Fruit fly (Drosophila melanogaster) whole organism, embryonic: Measurements from ENCODE around the gene CG13314.

Source experiments
- Abd-B ChIP-seq: fragments of 200-800 bp; sonication (Bioruptor generic); optimal IDR thresholded peaks from 2 replicates; lab custom pipeline; 2018; ENCODE audit warnings: missing biosample characterization, mild to moderate bottlenecking, missing genetic modification characterization, moderate library complexity
- BEAF-32 ChIP-seq: fragments of 200-800 bp; sonication (Bioruptor generic); optimal IDR thresholded peaks from 3 replicates; lab custom pipeline; 2017; ENCODE audit warnings: missing biosample characterization, missing genetic modification characterization, mild to moderate bottlenecking, moderate library complexity, missing genetic modification reagents
- Bdp1 ChIP-seq: fragments of 200-800 bp; sonication (Bioruptor generic); optimal IDR thresholded peaks from 3 replicates; lab custom pipeline; 2016; ENCODE audit warnings: missing biosample characterization, missing genetic modification characterization
- CG11456 ChIP-seq: fragments of 200-800 bp; sonication (Bioruptor generic); IDR thresholded peaks from 3 replicates; pipeline ENCODE4 v1.3.6; 2022; ENCODE audit warnings: missing biosample characterization, missing genetic modification characterization
- CG12071 ChIP-seq: fragments of 200-800 bp; sonication (Bioruptor generic); optimal IDR thresholded peaks from 3 replicates; lab custom pipeline; 2018; ENCODE audit warnings: missing biosample characterization, mild to moderate bottlenecking, missing genetic modification characterization
- CG12219 ChIP-seq: fragments of 200-800 bp; sonication (Bioruptor generic); optimal IDR thresholded peaks from 3 replicates; lab custom pipeline; 2018; ENCODE audit warnings: missing biosample characterization, mild to moderate bottlenecking, missing genetic modification characterization
- CG12299 ChIP-seq: fragments of 200-800 bp; sonication (Bioruptor generic); optimal IDR thresholded peaks from 2 replicates; lab custom pipeline; 2018; ENCODE audit warnings: missing biosample characterization, mild to moderate bottlenecking, missing genetic modification characterization
- CG1233 ChIP-seq: fragments of 200-800 bp; sonication (Bioruptor generic); optimal IDR thresholded peaks from 4 replicates; lab custom pipeline; 2018; ENCODE audit warnings: missing biosample characterization, mild to moderate bottlenecking, missing genetic modification characterization
- CG13296 ChIP-seq: fragments of 200-800 bp; sonication (Bioruptor generic); optimal IDR thresholded peaks from 3 replicates; lab custom pipeline; 2018; ENCODE audit warnings: missing biosample characterization, mild to moderate bottlenecking, missing genetic modification characterization
- CG13624 ChIP-seq: fragments of 200-800 bp; sonication (Bioruptor generic); optimal IDR thresholded peaks from 2 replicates; lab custom pipeline; 2016; ENCODE audit warnings: missing biosample characterization, missing genetic modification characterization
- CG16779 ChIP-seq: fragments of 200-800 bp; sonication (Bioruptor generic); IDR thresholded peaks from 2 replicates; pipeline ENCODE4 v1.3.6; 2022; ENCODE audit warnings: missing biosample characterization, missing genetic modification characterization
- CG2889 ChIP-seq: fragments of 200-800 bp; sonication (Bioruptor generic); IDR thresholded peaks from 3 replicates; pipeline ENCODE4 v1.3.6; 2022; ENCODE audit warnings: missing biosample characterization, missing genetic modification characterization
- CG30020 ChIP-seq: fragments of 200-800 bp; optimal IDR thresholded peaks from 2 replicates; lab custom pipeline; 2019; ENCODE audit warnings: missing biosample characterization, mild to moderate bottlenecking, missing genetic modification characterization, moderate library complexity
- CG31365 ChIP-seq: fragments of 200-800 bp; sonication (Bioruptor generic); optimal IDR thresholded peaks from 2 replicates; lab custom pipeline; 2018; ENCODE audit warnings: missing biosample characterization, mild to moderate bottlenecking, missing genetic modification characterization
- CG31441 ChIP-seq: fragments of 200-800 bp; sonication (Bioruptor generic); IDR thresholded peaks from 2 replicates; pipeline ENCODE4 v1.3.6; 2022; ENCODE audit warnings: missing biosample characterization, missing genetic modification characterization
- CG4424 ChIP-seq: fragments of 200-800 bp; sonication (Bioruptor generic); optimal IDR thresholded peaks from 3 replicates; lab custom pipeline; 2016; ENCODE audit warnings: missing biosample characterization, missing genetic modification characterization
- CG4617 ChIP-seq: fragments of 200-800 bp; sonication (Bioruptor generic); optimal IDR thresholded peaks from 3 replicates; lab custom pipeline; 2016; ENCODE audit warnings: missing biosample characterization, missing genetic modification characterization, borderline replicate concordance
- CG6272 ChIP-seq: fragments of 200-800 bp; sonication (Bioruptor generic); IDR thresholded peaks from 2 replicates; pipeline ENCODE4 v1.3.6; 2022; ENCODE audit warnings: missing biosample characterization, missing genetic modification characterization
- CG6689 ChIP-seq: fragments of 200-800 bp; sonication (Bioruptor generic); IDR thresholded peaks from 2 replicates; pipeline ENCODE4 v1.3.6; 2022; ENCODE audit warnings: missing biosample characterization, missing genetic modification characterization
- CG7963 ChIP-seq: fragments of 200-800 bp; sonication (Bioruptor generic); IDR thresholded peaks from 3 replicates; pipeline ENCODE4 v1.3.6; 2022; ENCODE audit warnings: missing biosample characterization, missing genetic modification characterization; ENCODE audit not compliant: partially characterized antibody
- CG9727 ChIP-seq: fragments of 200-800 bp; sonication (Bioruptor generic); optimal IDR thresholded peaks from 3 replicates; lab custom pipeline; 2017; ENCODE audit warnings: missing biosample characterization, mild to moderate bottlenecking, missing genetic modification characterization
- CG9817 ChIP-seq: fragments of 200-800 bp; sonication (Bioruptor generic); optimal IDR thresholded peaks from 2 replicates; lab custom pipeline; 2018; ENCODE audit warnings: missing biosample characterization, mild to moderate bottlenecking, missing genetic modification characterization, moderate library complexity
- CG9932 ChIP-seq: fragments of 200-800 bp; sonication (Bioruptor generic); IDR thresholded peaks from 2 replicates; pipeline ENCODE4 v1.3.6; 2022; ENCODE audit warnings: missing biosample characterization, missing genetic modification characterization
- CHES-1-like ChIP-seq: fragments of 200-800 bp; sonication (Bioruptor generic); optimal IDR thresholded peaks from 2 replicates; lab custom pipeline; 2016; ENCODE audit warnings: missing biosample characterization, missing genetic modification characterization
- Chrac-16 ChIP-seq: fragments of 200-800 bp; sonication (Bioruptor generic); optimal IDR thresholded peaks from 3 replicates; lab custom pipeline; 2016; ENCODE audit warnings: missing biosample characterization, missing genetic modification characterization
- Dfd ChIP-seq, 2 experiments: fragments of >200 bp; optimal IDR thresholded peaks; 2 replicates each; lab custom pipeline; 2017; ENCODE audit warnings: missing biosample characterization in 2 of 2, missing genetic modification characterization in 2 of 2
- ERR ChIP-seq: fragments of 200-800 bp; sonication (Bioruptor generic); optimal IDR thresholded peaks from 2 replicates; lab custom pipeline; 2016; ENCODE audit warnings: missing biosample characterization, missing genetic modification characterization
- GATAe ChIP-seq: fragments of 200-800 bp; sonication (Bioruptor generic); conservative IDR thresholded peaks from 2 replicates; pipeline ENCODE4 v1.3.6; 2022; ENCODE audit warnings: missing biosample characterization, missing genetic modification characterization
- H15 ChIP-seq: fragments of 200-800 bp; sonication (Bioruptor generic); IDR thresholded peaks from 3 replicates; pipeline ENCODE4 v1.3.6; 2022; ENCODE audit warnings: missing biosample characterization, missing genetic modification characterization
- HmgZ ChIP-seq: fragments of 200-800 bp; sonication (Bioruptor generic); optimal IDR thresholded peaks from 2 replicates; lab custom pipeline; 2018; ENCODE audit warnings: missing biosample characterization, mild to moderate bottlenecking, missing genetic modification characterization
- Hmr ChIP-seq: fragments of 200-800 bp; sonication (Bioruptor generic); optimal IDR thresholded peaks from 3 replicates; lab custom pipeline; 2017; ENCODE audit warnings: mild to moderate bottlenecking, missing biosample characterization, missing genetic modification reagents, missing genetic modification characterization
- Hr39 ChIP-seq: fragments of >200 bp; optimal IDR thresholded peaks from 2 replicates; lab custom pipeline; 2017
- Jarid2 ChIP-seq: fragments of 200-800 bp; sonication (Bioruptor generic); optimal IDR thresholded peaks from 3 replicates; lab custom pipeline; 2017; ENCODE audit warnings: mild to moderate bottlenecking, missing biosample characterization, missing genetic modification reagents, missing genetic modification characterization
- Max ChIP-seq: fragments of 200-800 bp; sonication (Bioruptor generic); optimal IDR thresholded peaks from 2 replicates; lab custom pipeline; 2016; ENCODE audit warnings: missing biosample characterization, mild to moderate bottlenecking, missing genetic modification characterization
- NC2α ChIP-seq: fragments of 200-800 bp; sonication (Bioruptor generic); optimal IDR thresholded peaks from 2 replicates; lab custom pipeline; 2016; ENCODE audit warnings: missing biosample characterization, missing genetic modification characterization
- Sox102F ChIP-seq: fragments of 200-800 bp; sonication (Bioruptor generic); optimal IDR thresholded peaks from 2 replicates; lab custom pipeline; 2018; ENCODE audit warnings: missing biosample characterization, mild to moderate bottlenecking, missing genetic modification characterization, moderate library complexity
- az2 ChIP-seq: fragments of 200-800 bp; sonication (Bioruptor generic); optimal IDR thresholded peaks from 3 replicates; lab custom pipeline; 2016; ENCODE audit warnings: missing biosample characterization, missing genetic modification characterization
- dan ChIP-seq: fragments of 200-800 bp; sonication (Bioruptor generic); IDR thresholded peaks from 2 replicates; pipeline ENCODE4 v1.3.6; 2022; ENCODE audit warnings: missing biosample characterization, missing genetic modification characterization
- disco-r ChIP-seq: fragments of 200-800 bp; sonication (Bioruptor generic); optimal IDR thresholded peaks from 2 replicates; lab custom pipeline; 2016; ENCODE audit warnings: missing biosample characterization, missing genetic modification characterization
- ewg ChIP-seq: fragments of 200-800 bp; sonication (Bioruptor generic); optimal IDR thresholded peaks from 3 replicates; lab custom pipeline; 2017; ENCODE audit warnings: mild to moderate bottlenecking, missing biosample characterization, missing genetic modification reagents, missing genetic modification characterization
- exex ChIP-seq: fragments of 200-800 bp; sonication (Bioruptor generic); optimal IDR thresholded peaks from 4 replicates; lab custom pipeline; 2018; ENCODE audit warnings: missing biosample characterization, mild to moderate bottlenecking, missing genetic modification characterization, moderate library complexity
- fu2 ChIP-seq: fragments of 200-800 bp; sonication (Bioruptor generic); optimal IDR thresholded peaks from 2 replicates; lab custom pipeline; 2016; ENCODE audit warnings: missing biosample characterization, missing genetic modification characterization
- insv ChIP-seq, 2 experiments: fragments of 200-800 bp; sonication (Bioruptor generic); optimal IDR thresholded peaks; 3 replicates each; lab custom pipeline; 2016 to 2018; ENCODE audit warnings: missing biosample characterization in 2 of 2, missing genetic modification characterization in 2 of 2
- jigr1 ChIP-seq: fragments of 200-800 bp; sonication (Bioruptor generic); IDR thresholded peaks from 3 replicates; pipeline ENCODE4 v1.3.6; 2022; ENCODE audit warnings: missing biosample characterization, missing genetic modification characterization
- phol ChIP-seq: fragments of 200-800 bp; sonication (Bioruptor generic); optimal IDR thresholded peaks from 3 replicates; lab custom pipeline; 2018; ENCODE audit warnings: missing biosample characterization, mild to moderate bottlenecking, missing genetic modification characterization, moderate library complexity
- ranshi ChIP-seq: fragments of 200-800 bp; sonication (Bioruptor generic); IDR thresholded peaks from 2 replicates; pipeline ENCODE4 v1.3.6; 2022; ENCODE audit warnings: missing biosample characterization, missing genetic modification characterization
- shn ChIP-seq: fragments of 200-800 bp; sonication (Bioruptor generic); optimal IDR thresholded peaks from 3 replicates; lab custom pipeline; 2016; ENCODE audit warnings: missing biosample characterization, missing genetic modification characterization
- trem ChIP-seq: fragments of 200-800 bp; optimal IDR thresholded peaks from 3 replicates; lab custom pipeline; 2019; ENCODE audit warnings: missing biosample characterization, mild to moderate bottlenecking, missing genetic modification characterization, moderate library complexity
- unpg ChIP-seq: fragments of 200-800 bp; sonication (Bioruptor generic); optimal IDR thresholded peaks from 3 replicates; lab custom pipeline; 2018; ENCODE audit warnings: missing biosample characterization, mild to moderate bottlenecking, missing genetic modification characterization, moderate library complexity
- vfl ChIP-seq: fragments of 200-800 bp; sonication (Bioruptor generic); optimal IDR thresholded peaks from 2 replicates; lab custom pipeline; 2016; ENCODE audit warnings: missing biosample characterization, missing genetic modification characterization
- vnd ChIP-seq: fragments of 200-800 bp; sonication (Bioruptor generic); IDR thresholded peaks from 3 replicates; pipeline ENCODE4 v1.3.6; 2022; ENCODE audit warnings: missing biosample characterization, missing genetic modification characterization; ENCODE audit not compliant: partially characterized antibody
- vvl ChIP-seq: fragments of 200-800 bp; sonication (Bioruptor generic); IDR thresholded peaks from 2 replicates; pipeline ENCODE4 v1.3.6; 2022; ENCODE audit warnings: missing biosample characterization, missing genetic modification characterization
- yki ChIP-seq: fragments of >200 bp; optimal IDR thresholded peaks from 3 replicates; lab custom pipeline; 2018

Gene CG13314

DNA sequence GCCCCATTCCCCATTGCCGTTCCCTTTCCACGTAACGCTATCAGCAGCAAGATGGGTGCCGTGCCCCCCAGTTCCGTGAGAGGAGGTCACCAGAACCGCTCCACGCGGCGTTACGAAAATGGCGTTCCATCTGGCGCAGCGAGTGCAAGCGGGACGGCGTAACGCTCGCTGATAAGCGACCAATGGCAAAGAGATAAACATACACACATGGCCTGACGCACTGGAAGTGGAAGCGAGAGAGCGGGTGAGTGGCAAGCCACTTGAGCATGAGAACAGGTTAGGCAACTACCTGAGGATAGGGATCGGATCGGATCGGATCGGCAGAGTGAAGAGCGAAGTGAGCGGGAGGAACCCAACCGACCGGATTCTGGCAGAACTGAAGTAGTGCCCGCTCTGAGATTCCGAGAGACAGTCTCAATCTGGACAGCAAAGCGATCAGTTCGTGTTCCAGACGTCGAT is 23.2 kb downstream of the CG13314 start, which contains the start of gene Doc3 (continued):
- TF ChIP-seq ERR = no peak
- no peak for TF ChIP-seq Max (GFP tag; lab: Kevin White, UChicago)
- TF ChIP-seq Bdp1 (GFP tag; lab: Kevin White, UChicago) = no peak
- TF ChIP-seq trem (tag; lab: Kevin White, UChicago) = no peak
- TF ChIP-seq unpg = no peak
- TF ChIP-seq CG12219 = no peak
- TF ChIP-seq CG12299 (tag; lab: Kevin White, UChicago) = no peak
- no peak for TF ChIP-seq CG16779 (GFP tag; lab: Robert Waterston, UW)
- no peak for TF ChIP-seq Abd-B
- TF ChIP-seq dan = no peak
- no peak for TF ChIP-seq CG7963 (GFP tag; lab: Robert Waterston, UW)
- no peak for TF ChIP-seq CG12071
- TF ChIP-seq vnd (GFP tag; lab: Robert Waterston, UW) = peak; percentile 50; the same call in 1 of the 3 replicates
- TF ChIP-seq CG30020 (tag; lab: Kevin White, UChicago) = no peak
- no peak for TF ChIP-seq CG9932 (GFP tag; lab: Robert Waterston, UW)
- no peak for TF ChIP-seq ewg (GFP tag; lab: Kevin White, UChicago)
- no peak for TF ChIP-seq CG9727
- no peak for TF ChIP-seq ranshi (GFP tag; lab: Robert Waterston, UW)
- no peak for TF ChIP-seq CG9817
- TF ChIP-seq vvl (GFP tag; lab: Robert Waterston, UW) = no peak
- TF ChIP-seq CHES-1-like = no peak
- no peak for TF ChIP-seq fu2 (GFP tag; lab: Kevin White, UChicago)
- no peak for TF ChIP-seq jigr1 (GFP tag; lab: Robert Waterston, UW)
- peak; percentile 44 for TF ChIP-seq Jarid2 (GFP tag; lab: Kevin White, UChicago)
- TF ChIP-seq CG13296 = no peak
- no peak for TF ChIP-seq Dfd (GFP tag; optimal IDR thresholded peaks at IDR 0.05; lab: Kevin White, UChicago)
- TF ChIP-seq shn (GFP tag; lab: Kevin White, UChicago) = no peak
- TF ChIP-seq CG4617 (GFP tag; lab: Kevin White, UChicago) = no peak
- no peak for TF ChIP-seq CG6689 (GFP tag; lab: Robert Waterston, UW)
- no peak for TF ChIP-seq CG4424 (GFP tag; lab: Kevin White, UChicago)
- no peak for TF ChIP-seq disco-r
- no peak for TF ChIP-seq H15 (GFP tag; lab: Robert Waterston, UW)
- no peak for TF ChIP-seq CG13624 (GFP tag; lab: Kevin White, UChicago)
- TF ChIP-seq CG31365 (tag; lab: Kevin White, UChicago) = no peak
- no peak for TF ChIP-seq CG2889
- TF ChIP-seq yki = no peak
- TF ChIP-seq CG11456 (GFP tag; lab: Robert Waterston, UW) = no peak
- TF ChIP-seq Hmr (GFP tag; lab: Kevin White, UChicago) = no peak
- peak; percentile 82 for TF ChIP-seq phol (tag; lab: Kevin White, UChicago)
- peak; percentile 38 for TF ChIP-seq vfl (GFP tag; lab: Kevin White, UChicago)
- TF ChIP-seq HmgZ = no peak
- no peak for TF ChIP-seq Hr39 (lab: Kevin White, UChicago)
- TF ChIP-seq CG1233 (GFP tag; lab: Kevin White, UChicago) = no peak
- TF ChIP-seq GATAe (GFP tag; lab: Robert Waterston, UW) = peak; percentile 82
- TF ChIP-seq BEAF-32 (GFP tag; lab: Kevin White, UChicago) = no peak
- no peak for TF ChIP-seq exex (tag; lab: Kevin White, UChicago)
- TF ChIP-seq Sox102F (GFP tag; lab: Kevin White, UChicago) = no peak
- TF ChIP-seq az2 = no peak
- TF ChIP-seq Chrac-16 (GFP tag; lab: Kevin White, UChicago) = no peak
- TF ChIP-seq CG6272 (GFP tag; lab: Robert Waterston, UW) = no peak
- no peak for TF ChIP-seq insv (GFP tag; optimal IDR thresholded peaks at IDR 0.05; lab: Kevin White, UChicago)
- TF ChIP-seq NC2α (GFP tag; lab: Kevin White, UChicago) = no peak
- TF ChIP-seq CG31441 (GFP tag; lab: Robert Waterston, UW) = no peak
